Worm (Caenorhabditis elegans): Measurements from ENCODE around the gene ard-1.

- TF ChIP-seq klf-2 (GFP tag; conservative IDR thresholded peaks at IDR 0.05) (no peak), T22C8.4 (GFP tag; IDR thresholded peaks at IDR 0.05) (no peak), ztf-29 (GFP tag; IDR thresholded peaks at IDR 0.05) (no peak)
Measured at ce11 chrIV:11126004-11126027, 5.3 kb upstream of the ard-1 start, which contains the start of gene swsn-4.

Data from whole organism, midembryonic.